Fruit fly (Drosophila melanogaster): ENCODE data around the gene CG42813.

Gene CG42813

dm6 chr3R:27245401-27245757 lies 17.0 kb upstream of the CG42813 start (continued):
- TF ChIP-seq CG17186 (GFP tag; optimal IDR thresholded peaks at IDR 0.05), result peak; percentile 8
- peak; percentile 70 for TF ChIP-seq cg (GFP tag; optimal IDR thresholded peaks at IDR 0.05)
- TF ChIP-seq chif (GFP tag; optimal IDR thresholded peaks at IDR 0.05), result peak in 1 of 2 experiments; percentile 17
- TF ChIP-seq Trl (optimal IDR thresholded peaks at IDR 0.05), result peak in 1 of 2 experiments; percentile 23
- no peak for TF ChIP-seq Trl (GFP tag; optimal IDR thresholded peaks at IDR 0.05)
- TF ChIP-seq CG4360 (GFP tag; IDR thresholded peaks at IDR 0.05), result peak; percentile 92
- TF ChIP-seq CG7357 (GFP tag; IDR thresholded peaks at IDR 0.05), result no peak
- TF ChIP-seq pros (GFP tag; optimal IDR thresholded peaks at IDR 0.05), result peak; percentile 13
- TF ChIP-seq BEAF-32 (GFP tag; optimal IDR thresholded peaks at IDR 0.05), result peak; percentile 15
- peak; percentile 89; the same call in 3 of the 4 replicates for TF ChIP-seq chinmo (GFP tag; IDR thresholded peaks at IDR 0.05; ENCODE audit: partially characterized antibody)
- TF ChIP-seq abd-A (tag; optimal IDR thresholded peaks at IDR 0.05), result peak; percentile 26
- TF ChIP-seq shn (GFP tag; optimal IDR thresholded peaks at IDR 0.05), result peak; percentile 49
- peak; percentile 52; the same call in 1 of the 3 replicates for TF ChIP-seq ci (GFP tag; IDR thresholded peaks at IDR 0.05)
- 0 out of 3 replicates have a peak, but pooled peaks have one; percentile 19 for TF ChIP-seq tgo (GFP tag; IDR thresholded peaks at IDR 0.05)
- TF ChIP-seq CG34422 (GFP tag; IDR thresholded peaks at IDR 0.05), result peak; percentile 56; the same call in 2 of the 3 replicates
- TF ChIP-seq Hey (tag; optimal IDR thresholded peaks at IDR 0.05), result no peak
- no peak for TF ChIP-seq Kr (GFP tag; optimal IDR thresholded peaks at IDR 0.05)
- TF ChIP-seq crol (GFP tag; IDR thresholded peaks at IDR 0.05), result peak; percentile 73
- peak; percentile 38 for TF ChIP-seq kay (GFP tag; optimal IDR thresholded peaks at IDR 0.05)
- TF ChIP-seq rib (GFP tag; IDR thresholded peaks at IDR 0.05), result 0 out of 2 replicates have a peak, but pooled peaks have one; percentile 13

dm6 chr3R:27244742-27245400 lies 16.5 kb upstream of the CG42813 start, which contains the start of gene CG18766:
Gene CG18766, minus strand, starts transcription at chr3R:27245249.
- no peak for TF ChIP-seq Fer3 (tag; optimal IDR thresholded peaks at IDR 0.05)
- no peak for TF ChIP-seq CG2202 (tag; optimal IDR thresholded peaks at IDR 0.05)
- TF ChIP-seq ERR (GFP tag; optimal IDR thresholded peaks at IDR 0.05), result peak; percentile 45
- no peak for TF ChIP-seq run (tag; optimal IDR thresholded peaks at IDR 0.05)
- no peak for TF ChIP-seq CG12391 (tag; optimal IDR thresholded peaks at IDR 0.05)
- peak; percentile 41 for TF ChIP-seq Ets65A (GFP tag)
- TF ChIP-seq bbx (GFP tag; IDR thresholded peaks at IDR 0.05; ENCODE audit: partially characterized antibody), result no peak
- TF ChIP-seq CG34376 (GFP tag; optimal IDR thresholded peaks at IDR 0.05), result peak; percentile 10
- TF ChIP-seq da (GFP tag; optimal IDR thresholded peaks at IDR 0.05), result no peak
- TF ChIP-seq tna (GFP tag; IDR thresholded peaks at IDR 0.05; ENCODE audit: partially characterized antibody), result no peak
- peak; percentile 20 for TF ChIP-seq corto (GFP tag; optimal IDR thresholded peaks at IDR 0.05)
- TF ChIP-seq TFAM (GFP tag; optimal IDR thresholded peaks at IDR 0.05), result no peak
- TF ChIP-seq CG4730 (GFP tag; IDR thresholded peaks at IDR 0.05), result no peak
- peak; percentile 94 for TF ChIP-seq YL-1 (GFP tag; optimal IDR thresholded peaks at IDR 0.05)
- TF ChIP-seq Camta (GFP tag; optimal IDR thresholded peaks at IDR 0.05), result peak; percentile 13
- TF ChIP-seq CG9932 (GFP tag; IDR thresholded peaks at IDR 0.05), result peak; percentile 54
- peak; percentile 30; the same call in 1 of the 3 replicates for TF ChIP-seq HLH4C (GFP tag; IDR thresholded peaks at IDR 0.05; ENCODE audit: partially characterized antibody)
- TF ChIP-seq hth (optimal IDR thresholded peaks at IDR 0.05), result no peak
- no peak for TF ChIP-seq Sox100B (GFP tag; optimal IDR thresholded peaks at IDR 0.05)
- TF ChIP-seq toy (GFP tag; IDR thresholded peaks at IDR 0.05), result no peak
- peak; percentile 5 for TF ChIP-seq CG10979 (tag; optimal IDR thresholded peaks at IDR 0.05)
- TF ChIP-seq NC2β (GFP tag; optimal IDR thresholded peaks at IDR 0.05), result no peak
- no peak for TF ChIP-seq Dfd (GFP tag; optimal IDR thresholded peaks at IDR 0.05)
- no peak for TF ChIP-seq CG6689 (GFP tag; IDR thresholded peaks at IDR 0.05)
- TF ChIP-seq CG17328 (GFP tag; IDR thresholded peaks at IDR 0.05), result no peak
- no peak for TF ChIP-seq CG8765 (GFP tag; IDR thresholded peaks at IDR 0.05)
- TF ChIP-seq ham (GFP tag; IDR thresholded peaks at IDR 0.05), result no peak
- TF ChIP-seq CG10654 (GFP tag; optimal IDR thresholded peaks at IDR 0.05), result no peak
- TF ChIP-seq ken (GFP tag; IDR thresholded peaks at IDR 0.05), result 0 out of 3 replicates have a peak, but pooled peaks have one; percentile 19
- TF ChIP-seq CG11093 (GFP tag; IDR thresholded peaks at IDR 0.05), result no peak
- TF ChIP-seq HHEX (GFP tag; optimal IDR thresholded peaks at IDR 0.05), result no peak
